Worm (Caenorhabditis elegans) whole organism, dauer: ENCODE measurements around the gene npr-2.

Experiments
- unc-62 ChIP-seq: sonication (generic microtip); optimal IDR thresholded peaks from 2 replicates; lab custom pipeline; 2017; ENCODE audit warnings: missing biosample characterization, missing genetic modification reagents, missing genetic modification characterization

The npr-2 gene

DNA sequence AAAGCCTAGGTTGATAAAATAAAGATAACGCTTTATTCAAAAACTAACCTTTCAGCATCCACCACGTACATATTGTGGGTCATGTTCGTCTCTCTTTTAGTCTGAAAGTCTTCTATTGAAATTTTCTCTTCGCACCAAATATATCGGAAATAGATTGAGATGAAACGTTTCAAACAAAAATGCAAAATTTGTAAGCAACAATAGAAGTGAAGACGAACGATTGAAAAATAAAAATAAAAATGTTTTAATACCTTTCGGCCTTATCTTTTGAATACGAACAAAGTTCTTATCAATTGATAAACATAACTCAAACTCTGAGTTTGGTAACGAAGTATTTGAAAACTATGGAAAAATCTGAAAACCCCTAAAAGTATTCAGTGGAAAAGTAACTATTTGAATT, 46.9 kb downstream of the npr-2 start, which contains the start of gene F56H11.2:
Gene F56H11.2 (minus strand): TSS at position 101 of the 400 bp plus-strand sequence.
- TF ChIP-seq unc-62: no peak

DNA sequence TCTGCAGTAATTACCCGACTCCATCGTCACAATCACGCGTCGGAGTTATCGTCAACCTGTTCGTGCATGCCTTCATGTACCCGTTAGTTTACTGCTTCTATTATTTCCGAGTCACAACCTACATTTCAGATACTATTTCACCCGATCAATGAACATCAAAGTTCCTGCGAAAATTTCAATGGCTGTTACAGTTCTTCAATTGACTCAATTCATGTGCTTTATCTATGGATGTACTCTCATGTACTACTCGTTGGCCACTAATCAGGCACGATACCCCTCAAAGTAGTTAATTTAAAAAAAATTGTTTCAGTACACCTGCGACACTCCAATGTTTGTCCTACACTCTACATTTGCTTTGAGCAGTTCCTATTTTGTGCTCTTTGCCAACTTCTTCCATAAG, 49.2 kb downstream of the npr-2 start:
- no peak for TF ChIP-seq unc-62

DNA sequence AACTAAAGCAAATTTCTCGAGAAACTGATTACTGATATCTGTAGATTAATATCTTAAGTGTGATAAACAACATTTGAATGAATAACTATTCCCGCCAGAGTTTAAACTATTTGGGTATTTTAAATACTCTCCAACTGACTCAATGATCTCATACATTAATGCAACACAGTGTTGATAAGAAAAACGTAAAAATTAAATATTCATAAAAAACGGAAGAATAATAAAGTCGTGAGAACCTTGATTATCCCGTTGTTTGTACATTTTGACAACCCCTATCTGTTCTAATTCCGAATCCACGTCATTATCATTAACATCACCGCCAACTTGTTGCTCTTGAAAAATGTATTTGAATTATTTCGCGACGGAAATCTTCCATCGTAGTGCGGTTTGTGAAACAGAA, 50.3 kb downstream of the npr-2 start, which contains the start of gene elo-7:
Gene elo-7 (plus strand): TSS at position 301 of the 400 bp plus-strand sequence.
- no peak for TF ChIP-seq unc-62

DNA sequence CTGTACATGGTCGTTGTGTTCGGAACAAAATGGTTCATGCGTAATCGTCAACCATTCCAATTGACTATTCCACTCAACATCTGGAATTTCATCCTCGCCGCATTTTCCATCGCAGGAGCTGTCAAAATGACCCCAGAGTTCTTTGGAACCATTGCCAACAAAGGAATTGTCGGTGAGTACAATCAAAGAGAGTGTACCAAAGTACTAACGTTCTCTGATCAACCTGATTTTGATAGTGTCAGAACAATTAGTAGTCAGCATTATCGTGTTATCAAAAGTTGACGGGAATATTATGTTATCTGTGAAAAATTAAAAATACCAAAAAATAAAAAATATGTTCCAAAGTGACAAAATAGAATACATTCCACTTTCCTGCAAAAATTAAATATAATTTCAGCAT, 52.9 kb downstream of the npr-2 start:
- no peak for TF ChIP-seq unc-62

DNA sequence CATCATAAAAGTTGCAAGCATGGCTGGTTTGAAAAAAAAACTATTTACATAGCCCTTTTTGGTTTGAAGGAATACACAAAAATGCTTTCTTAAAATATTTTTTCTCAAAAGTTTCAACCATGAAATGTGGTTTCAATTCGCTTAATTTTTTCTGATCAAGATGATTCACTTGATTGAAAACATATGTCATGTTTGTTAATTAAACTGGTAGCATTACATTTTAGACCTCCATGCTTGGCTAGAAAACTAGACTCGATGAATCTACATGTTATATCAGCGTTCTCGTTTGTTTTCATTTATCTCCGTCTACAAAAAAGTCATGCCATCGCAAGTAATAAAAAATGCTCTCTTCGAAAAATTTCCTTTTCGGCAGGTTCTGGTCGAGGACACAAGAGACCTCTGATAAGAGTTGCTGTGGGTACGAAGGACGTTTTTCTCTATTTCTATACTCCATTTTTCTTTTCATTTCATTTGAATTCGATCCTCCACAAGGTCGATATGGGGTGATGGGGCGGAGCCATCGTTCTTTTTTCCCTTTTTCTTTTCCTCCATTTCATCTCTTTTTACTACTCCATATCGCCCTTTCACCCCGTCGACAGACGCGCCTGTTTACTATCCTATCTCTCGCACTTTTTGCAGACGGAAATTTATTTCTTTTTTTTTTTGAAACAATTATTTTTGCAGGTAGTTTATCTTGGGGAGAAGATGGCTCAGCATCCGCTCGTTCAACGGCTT, 54.1 kb downstream of the npr-2 start, which contains the start of gene elo-1:
Gene elo-1 (plus strand): TSS at position 685 of the 735 bp plus-strand sequence.
- TF ChIP-seq unc-62: no peak

DNA sequence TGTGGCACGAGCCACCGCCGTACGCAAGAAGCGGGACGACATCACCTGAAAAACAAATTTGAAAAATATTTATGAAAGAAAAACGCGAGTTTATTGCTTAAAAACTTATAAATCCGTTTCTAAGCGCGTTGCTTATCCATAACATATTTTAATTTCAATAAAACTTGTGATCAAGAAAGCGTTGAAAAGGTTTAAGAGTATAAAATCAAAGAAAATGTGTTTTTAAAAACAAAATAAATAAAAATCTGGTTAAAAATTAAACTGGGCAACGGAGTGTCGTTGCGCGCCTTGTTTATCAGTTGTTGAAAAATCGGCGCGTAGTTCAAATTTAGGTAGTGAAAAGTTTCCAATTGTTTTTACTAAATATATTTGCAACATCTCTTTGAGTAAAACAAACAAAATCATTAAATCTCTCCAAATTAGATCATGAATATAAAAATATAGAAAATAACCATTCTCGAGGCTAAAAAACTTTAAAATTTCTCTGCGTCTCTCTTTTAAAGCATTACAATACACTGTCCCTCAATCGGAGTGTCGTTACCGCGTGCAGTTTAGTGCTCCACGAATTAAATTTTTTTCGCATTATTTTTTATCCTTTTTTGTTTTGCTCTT, 55.0 kb downstream of the npr-2 start, which contains the start of gene ndua-5:
Gene ndua-5 (minus strand): TSS at position 51 of the 612 bp plus-strand sequence.
- TF ChIP-seq unc-62: no peak

DNA sequence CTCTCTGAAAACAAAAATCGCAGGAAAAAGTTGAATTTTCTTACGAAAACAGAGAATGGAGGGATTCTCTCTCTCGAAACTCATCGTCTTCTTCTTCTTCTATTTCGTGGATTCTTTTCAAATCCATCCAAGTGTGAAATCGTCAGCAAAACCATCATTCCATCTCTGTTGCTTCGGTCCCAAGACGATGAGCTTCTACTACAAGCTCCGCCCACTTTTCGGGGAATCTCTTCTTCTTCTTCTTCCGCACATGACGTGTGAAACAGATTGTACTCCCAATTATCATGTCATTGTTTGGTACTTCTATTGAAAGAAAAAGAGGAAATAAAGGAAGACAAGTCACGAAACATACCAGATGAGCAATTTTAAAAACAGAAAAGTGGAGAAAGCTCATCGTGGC, 56.8 kb downstream of the npr-2 start:
- TF ChIP-seq unc-62: no peak

DNA sequence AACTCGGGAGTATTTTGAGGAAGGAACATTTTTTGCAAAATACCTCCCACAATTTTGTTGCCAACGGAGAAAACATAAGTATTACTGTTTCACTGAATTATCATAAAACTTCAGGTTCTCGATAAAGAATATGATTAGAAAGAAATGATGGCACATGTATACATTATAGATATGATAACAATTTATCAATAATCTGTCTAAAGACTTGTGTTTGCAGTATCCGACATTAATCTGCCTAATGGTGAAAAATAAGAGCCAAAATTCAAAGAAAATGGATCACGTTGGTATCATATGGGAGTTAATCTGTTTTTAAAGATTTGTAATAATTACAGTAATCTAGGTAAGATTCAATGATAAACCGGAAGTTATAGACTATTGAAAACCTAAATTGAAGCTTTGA, 59.3 kb downstream of the npr-2 start:
- TF ChIP-seq unc-62: no peak
